Worm (Caenorhabditis elegans) whole organism, L1 larva: Measurements from ENCODE around the gene bath-1.
A peak's percentile ranks its signal among the peaks of the same experiment; 100 is the strongest.
"Not testable (repeated sequence)": the region's sequence is repeated elsewhere in the genome, so short reads cannot be mapped to it uniquely, and the experiment has no call there.

Experiments
- C34B4.2 ChIP-seq: sonication (generic microtip); optimal IDR thresholded peaks from 2 replicates; lab custom pipeline; 2017; ENCODE audit warnings: mild to moderate bottlenecking, missing genetic modification characterization, missing compliant biosample characterization
- alr-1 ChIP-seq: fragments of 200-800 bp; sonication (Bioruptor generic); optimal IDR thresholded peaks from 2 replicates; lab custom pipeline; 2018; ENCODE audit warnings: borderline replicate concordance, mild to moderate bottlenecking, missing genetic modification characterization, missing compliant biosample characterization
- aly-2 ChIP-seq: fragments of 150-350 bp; optimal IDR thresholded peaks from 2 replicates; lab custom pipeline; 2014; ENCODE audit warnings: missing biosample characterization, missing genetic modification characterization
- ama-1 ChIP-seq: fragments of 150-350 bp; optimal IDR thresholded peaks from 2 replicates; lab custom pipeline; 2014
- ceh-90 ChIP-seq: sonication (generic microtip); optimal IDR thresholded peaks from 2 replicates; lab custom pipeline; 2016; ENCODE audit warnings: missing genetic modification characterization, missing compliant biosample characterization
- efl-1 ChIP-seq, 4 experiments: fragments of 150-350 bp; optimal IDR thresholded peaks in 3 of 4; peaks in 1 of 4; 1 replicate in 1 of 4; 2 replicates in 3 of 4; lab custom pipeline; 2014; ENCODE audit warnings: missing biosample characterization in 2 of 4, missing genetic modification characterization in 2 of 4, missing genetic modification reagents in 2 of 4
- egl-27 ChIP-seq, 2 experiments: fragments of 150-350 bp in 1 of 2; sonication (generic microtip); optimal IDR thresholded peaks; 3 replicates each; lab custom pipeline; 2017 to 2018; ENCODE audit warnings: missing biosample characterization in 2 of 2, missing genetic modification characterization in 2 of 2, missing genetic modification reagents in 2 of 2
- fkh-10 ChIP-seq: sonication (generic microtip); optimal IDR thresholded peaks from 2 replicates; lab custom pipeline; 2017; ENCODE audit warnings: missing biosample characterization, missing genetic modification reagents, missing genetic modification characterization
- grh-1 ChIP-seq: fragments of 200-800 bp; sonication (Bioruptor generic); IDR thresholded peaks from 2 replicates; pipeline ENCODE4 v1.3.6; 2022; ENCODE audit warnings: missing genetic modification reagents, missing genetic modification characterization, missing compliant biosample characterization
- hlh-17 ChIP-seq: fragments of 200-800 bp; sonication (Bioruptor generic); optimal IDR thresholded peaks from 2 replicates; lab custom pipeline; 2018; ENCODE audit warnings: missing genetic modification characterization, mild to moderate bottlenecking, missing compliant biosample characterization, moderate library complexity, borderline replicate concordance
- hpl-2 ChIP-seq: fragments of 150-350 bp; optimal IDR thresholded peaks from 2 replicates; lab custom pipeline; 2014; ENCODE audit warnings: missing biosample characterization, missing genetic modification reagents, missing genetic modification characterization
- isw-1 ChIP-seq: fragments of 200-800 bp; sonication (Bioruptor generic); IDR thresholded peaks from 2 replicates; pipeline ENCODE4 v1.3.6; 2022; ENCODE audit warnings: missing genetic modification characterization, missing compliant biosample characterization
- jun-1 ChIP-seq: fragments of 150-350 bp; optimal IDR thresholded peaks from 2 replicates; lab custom pipeline; 2014; ENCODE audit warnings: missing biosample characterization, missing genetic modification reagents, missing genetic modification characterization
- lin-13 ChIP-seq: fragments of 150-350 bp; optimal IDR thresholded peaks from 2 replicates; lab custom pipeline; 2014; ENCODE audit warnings: missing biosample characterization, missing genetic modification reagents, missing genetic modification characterization
- lin-15B ChIP-seq: fragments of 150-350 bp; sonication (generic microtip); optimal IDR thresholded peaks from 3 replicates; lab custom pipeline; 2014; ENCODE audit warnings: missing biosample characterization, missing genetic modification characterization
- lir-3 ChIP-seq: sonication (generic microtip); optimal IDR thresholded peaks from 2 replicates; lab custom pipeline; 2016; ENCODE audit warnings: mild to moderate bottlenecking, missing genetic modification characterization, moderate library complexity, missing compliant biosample characterization; ENCODE audit not compliant: poor library complexity
- lsy-2 ChIP-seq, 2 experiments: fragments of 150-350 bp; optimal IDR thresholded peaks; 2 replicates each; lab custom pipeline; 2014; ENCODE audit warnings: missing biosample characterization in 2 of 2, missing genetic modification characterization in 2 of 2
- mef-2 ChIP-seq: fragments of 150-350 bp; optimal IDR thresholded peaks from 2 replicates; lab custom pipeline; 2014; ENCODE audit warnings: missing biosample characterization, missing genetic modification characterization
- nhr-12 ChIP-seq: sonication (generic microtip); optimal IDR thresholded peaks from 2 replicates; lab custom pipeline; 2017; ENCODE audit warnings: missing biosample characterization, missing genetic modification characterization
- nhr-237 ChIP-seq: fragments of 150-350 bp; optimal IDR thresholded peaks from 2 replicates; lab custom pipeline; 2014; ENCODE audit warnings: missing biosample characterization, missing genetic modification characterization
- nhr-28 ChIP-seq: fragments of 150-350 bp; optimal IDR thresholded peaks from 2 replicates; lab custom pipeline; 2014; ENCODE audit warnings: missing biosample characterization, missing genetic modification characterization
- nhr-71 ChIP-seq: sonication (generic microtip); optimal IDR thresholded peaks from 2 replicates; lab custom pipeline; 2016; ENCODE audit warnings: mild to moderate bottlenecking, missing genetic modification characterization, moderate library complexity, missing compliant biosample characterization
- nhr-76 ChIP-seq: sonication (generic microtip); optimal IDR thresholded peaks from 2 replicates; lab custom pipeline; 2017; ENCODE audit warnings: missing biosample characterization, missing genetic modification characterization
- nhr-84 ChIP-seq: sonication (generic microtip); optimal IDR thresholded peaks from 2 replicates; lab custom pipeline; 2017; ENCODE audit warnings: missing biosample characterization, missing genetic modification characterization
- nhr-85 ChIP-seq: sonication (generic microtip); peaks from one replicate; lab custom pipeline; 2016; ENCODE audit warnings: missing genetic modification characterization, inconsistent platforms, missing compliant biosample characterization
- nhr-90 ChIP-seq: sonication (generic microtip); optimal IDR thresholded peaks from 2 replicates; lab custom pipeline; 2016; ENCODE audit warnings: mild to moderate bottlenecking, missing genetic modification characterization, missing compliant biosample characterization; ENCODE audit not compliant: poor library complexity
- rnt-1 ChIP-seq: sonication (generic microtip); optimal IDR thresholded peaks from 2 replicates; lab custom pipeline; 2016; ENCODE audit warnings: mild to moderate bottlenecking, missing genetic modification characterization, moderate library complexity, missing compliant biosample characterization
- sox-4 ChIP-seq: sonication (generic microtip); optimal IDR thresholded peaks from 2 replicates; lab custom pipeline; 2016; ENCODE audit warnings: missing genetic modification characterization, missing compliant biosample characterization
- unc-130 ChIP-seq: fragments of 150-350 bp; optimal IDR thresholded peaks from 2 replicates; lab custom pipeline; 2017; ENCODE audit warnings: missing biosample characterization, missing genetic modification characterization, inconsistent platforms
- unc-30 ChIP-seq: sonication (generic microtip); optimal IDR thresholded peaks from 2 replicates; lab custom pipeline; 2017; ENCODE audit warnings: missing biosample characterization, missing genetic modification characterization
- xbp-1 ChIP-seq: sonication (generic microtip); optimal IDR thresholded peaks from 2 replicates; lab custom pipeline; 2016; ENCODE audit warnings: missing genetic modification characterization, missing compliant biosample characterization
- zag-1 ChIP-seq: fragments of 150-350 bp; optimal IDR thresholded peaks from 2 replicates; lab custom pipeline; 2014; ENCODE audit warnings: missing biosample characterization, missing genetic modification characterization
- zip-4 ChIP-seq: fragments of 200-800 bp; sonication (Bioruptor generic); optimal IDR thresholded peaks from 2 replicates; lab custom pipeline; 2018; ENCODE audit warnings: mild to moderate bottlenecking, missing genetic modification characterization, moderate library complexity, missing compliant biosample characterization
- ztf-11 ChIP-seq, 2 experiments: sonication (generic microtip); optimal IDR thresholded peaks; 2 replicates each; lab custom pipeline; 2016 to 2017; ENCODE audit warnings: missing genetic modification characterization in 2 of 2, missing biosample characterization in 1 of 2, missing compliant biosample characterization in 1 of 2

Gene bath-1

DNA sequence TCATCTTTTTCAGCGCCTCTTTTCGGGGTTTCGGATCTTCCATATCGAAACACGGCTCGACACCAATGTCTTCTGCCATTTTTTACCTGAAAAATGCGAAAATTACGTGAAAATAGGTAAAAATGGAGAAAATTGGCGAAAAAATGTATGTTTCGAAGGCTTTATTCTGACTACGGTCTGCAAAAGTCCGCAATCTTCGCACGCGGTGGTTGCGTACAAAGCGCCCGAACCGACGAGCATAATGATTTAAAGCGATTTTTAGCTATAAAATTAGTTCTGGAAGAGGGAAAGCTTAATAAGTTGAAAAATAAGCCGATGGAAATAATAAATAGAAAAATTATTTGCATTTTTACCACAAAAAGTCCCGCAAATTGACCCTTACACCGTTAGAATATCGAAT, 30.4 kb upstream of the bath-1 start, which contains the start of gene F07E5.5 (continued):
- TF ChIP-seq lin-15B (tag; lab: Kevin White, UChicago) (peak; percentile 41), unc-30 (no peak), nhr-85 (tag; lab: Kevin White, UChicago) (peak; percentile 68)
- TF ChIP-seq, all 84 proteins: peak for 26

ce11 chrII:2051372-2051771, 22.8 kb upstream of the bath-1 start, which contains the start of gene fbxb-35:
fbxb-35 (plus strand) TSS chrII:2051672.
- TF ChIP-seq fkh-10 (GFP tag; lab: Kevin White, UChicago) (no peak), efl-1 (optimal IDR thresholded peaks at IDR 0.05; lab: Kevin White, UChicago) (no peak), efl-1 (GFP tag; optimal IDR thresholded peaks at IDR 0.05 in 1 of 2; lab: Kevin White, UChicago) (peak in 1 of 2 experiments; percentile 77)
- TF ChIP-seq, all 84 proteins: peak for 1

- not testable (repeated sequence) for TF ChIP-seq jun-1; nhr-237 (tag; lab: Kevin White, UChicago); lin-15B (tag; lab: Kevin White, UChicago)
Observed at ce11 chrII:2046556-2046955, 17.9 kb upstream of the bath-1 start, which contains the start of gene math-1. math-1 (minus strand) TSS chrII:2046656.

- TF ChIP-seq zag-1 (tag; lab: Kevin White, UChicago) (no peak), lin-15B (tag; lab: Kevin White, UChicago) (no peak), grh-1 (GFP tag; lab: Robert Waterston, UW) (no peak), alr-1 (tag; lab: Kevin White, UChicago) (no peak), nhr-90 (tag; lab: Kevin White, UChicago) (no peak)
Observed at ce11 chrII:2045505-2045904, 16.9 kb upstream of the bath-1 start, which contains the start of gene bath-24. bath-24 (minus strand) TSS chrII:2045605.

DNA sequence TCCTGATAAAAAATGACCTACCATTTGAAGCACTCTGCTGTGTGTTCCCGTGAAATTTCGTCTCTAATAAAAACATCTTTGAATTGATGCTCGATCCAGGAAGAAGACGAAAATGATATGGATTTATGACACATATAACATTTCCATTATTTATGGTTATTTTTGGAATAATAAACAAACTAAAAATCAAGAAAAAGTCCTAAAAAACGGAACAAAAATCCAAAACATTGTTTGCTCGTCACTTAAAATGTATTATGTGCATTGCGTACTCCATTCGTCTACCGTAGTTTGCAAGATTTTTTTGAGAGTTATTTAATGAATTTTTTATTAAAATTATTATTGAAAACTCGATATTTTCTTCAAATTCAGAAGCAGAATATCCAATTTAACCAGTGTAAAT, 13.8 kb upstream of the bath-1 start, which contains the start of gene bath-20:
TSS of gene bath-20 (minus strand) at position 101 of the 400 bp plus-strand sequence.
- no peak for TF ChIP-seq nhr-71 (tag; lab: Kevin White, UChicago)
- no peak for TF ChIP-seq mef-2 (tag; lab: Kevin White, UChicago)
- no peak for TF ChIP-seq ceh-90 (tag; lab: Kevin White, UChicago)
- no peak for TF ChIP-seq isw-1 (GFP tag; lab: Robert Waterston, UW)
- no peak for TF ChIP-seq nhr-12 (tag; lab: Kevin White, UChicago)
- no peak for TF ChIP-seq efl-1 (optimal IDR thresholded peaks at IDR 0.05; lab: Kevin White, UChicago)
- peak in 1 of 2 experiments; percentile 41 for TF ChIP-seq efl-1 (GFP tag; optimal IDR thresholded peaks at IDR 0.05 in 1 of 2; lab: Kevin White, UChicago)
- no peak for TF ChIP-seq aly-2 (tag; lab: Kevin White, UChicago)
- TF ChIP-seq, all 84 proteins: peak for 1

ce11 chrII:2039288-2039687, 10.7 kb upstream of the bath-1 start, which contains the start of gene bath-19:
bath-19 (minus strand) TSS chrII:2039388.
- TF ChIP-seq nhr-28 = no peak
- no peak for TF ChIP-seq nhr-76
- TF ChIP-seq nhr-12 (tag; lab: Kevin White, UChicago) = no peak
- no peak for TF ChIP-seq lsy-2 (tag; optimal IDR thresholded peaks at IDR 0.05; lab: Kevin White, UChicago)
- TF ChIP-seq lir-3 = no peak
- TF ChIP-seq hlh-17 (GFP tag; lab: Kevin White, UChicago) = no peak
- TF ChIP-seq nhr-90 (tag; lab: Kevin White, UChicago) = no peak
- TF ChIP-seq xbp-1 (tag; lab: Kevin White, UChicago) = no peak
- TF ChIP-seq unc-130 (tag; lab: Kevin White, UChicago) = no peak
- no peak for TF ChIP-seq C34B4.2 (tag; lab: Kevin White, UChicago)
- TF ChIP-seq efl-1 (optimal IDR thresholded peaks at IDR 0.05; lab: Kevin White, UChicago) = no peak
- TF ChIP-seq efl-1 (GFP tag; optimal IDR thresholded peaks at IDR 0.05 in 1 of 2; lab: Kevin White, UChicago) = no peak

DNA sequence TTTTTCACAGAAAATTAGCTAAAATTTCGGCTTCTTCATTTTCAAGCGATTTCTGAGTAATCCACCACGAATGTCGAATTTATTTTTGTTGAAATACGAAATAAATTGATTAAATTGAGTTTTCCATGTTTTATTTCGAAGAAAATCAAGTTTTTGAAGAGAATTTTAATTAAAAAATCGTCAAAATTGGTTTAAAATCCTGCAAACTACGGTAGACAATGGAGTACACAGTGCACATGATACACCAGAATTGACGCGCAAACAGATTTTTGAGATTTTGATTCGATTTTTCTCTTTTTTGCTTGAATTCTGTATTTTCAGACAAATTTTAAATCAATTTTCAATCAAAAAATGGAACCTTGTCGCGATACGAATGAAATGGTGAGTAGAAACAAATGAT, 4.7 kb upstream of the bath-1 start, which contains the start of gene F59H6.14:
TSS of gene F59H6.14 (plus strand) at position 301 of the 400 bp plus-strand sequence.
- TF ChIP-seq lir-3 = no peak
- no peak for TF ChIP-seq hpl-2 (GFP tag; lab: Kevin White, UChicago)
- no peak for TF ChIP-seq sox-4 (tag; lab: Kevin White, UChicago)
- TF ChIP-seq hlh-17 (GFP tag; lab: Kevin White, UChicago) = no peak
- TF ChIP-seq lin-13 = no peak
- no peak for TF ChIP-seq ztf-11 (tag; optimal IDR thresholded peaks at IDR 0.05; lab: Kevin White, UChicago)
- TF ChIP-seq egl-27 (tag; optimal IDR thresholded peaks at IDR 0.05; lab: Kevin White, UChicago) = no peak
- no peak for TF ChIP-seq rnt-1 (tag; lab: Kevin White, UChicago)
- TF ChIP-seq ama-1 = no peak
- TF ChIP-seq nhr-84 = no peak
- no peak for TF ChIP-seq zip-4 (GFP tag; lab: Kevin White, UChicago)
